Fruit fly (Drosophila melanogaster) whole organism: ENCODE results near the gene Acsx1R.

Experiments used
- CG8478 ChIP-seq: fragments of >200 bp; optimal IDR thresholded peaks from 2 replicates; lab custom pipeline; 2018; ENCODE audit warnings: inconsistent platforms
- psq ChIP-seq: fragments of >200 bp; optimal IDR thresholded peaks from 2 replicates; lab custom pipeline; 2017

DNA sequence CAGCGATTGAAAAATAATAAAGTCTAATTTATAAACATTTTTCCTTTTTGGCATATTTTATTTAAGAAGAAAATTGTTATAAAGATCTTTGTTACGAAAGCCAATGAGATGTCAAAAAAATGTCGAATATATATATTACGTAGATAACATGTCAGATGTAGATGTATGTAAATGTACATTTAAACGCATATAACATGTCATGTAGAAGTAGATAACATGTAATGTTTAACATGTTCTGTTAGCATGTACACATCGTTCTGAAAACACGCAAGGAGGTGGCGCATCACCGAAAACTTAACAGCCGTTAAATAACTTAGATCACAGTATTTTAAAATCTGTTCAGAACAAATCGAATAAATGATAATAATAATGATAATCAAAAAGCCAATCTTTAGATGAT lies 2.9 kb downstream of the Acsx1R start:
- TF ChIP-seq psq = no peak
- TF ChIP-seq CG8478 (lab: Kevin White, UChicago) = no peak
